Fruit fly (Drosophila melanogaster) whole organism, prepupa: ENCODE results near the gene Noa36.
A peak's percentile ranks its signal among the peaks of the same experiment; 100 is the strongest.

ENCODE experiments used
- Blimp-1 ChIP-seq: fragments of 200-800 bp; sonication (Bioruptor generic); optimal IDR thresholded peaks from 3 replicates; lab custom pipeline; 2017; ENCODE audit warnings: missing biosample characterization, missing genetic modification characterization, mild to moderate bottlenecking, moderate library complexity, missing genetic modification reagents
- CG10631 ChIP-seq: fragments of 200-800 bp; sonication (Bioruptor generic); optimal IDR thresholded peaks from 2 replicates; lab custom pipeline; 2016; ENCODE audit warnings: missing biosample characterization, missing genetic modification characterization
- CG10669 ChIP-seq: fragments of 200-800 bp; sonication (Bioruptor generic); optimal IDR thresholded peaks from 3 replicates; lab custom pipeline; 2018; ENCODE audit warnings: missing biosample characterization, mild to moderate bottlenecking, missing genetic modification characterization, moderate library complexity
- CG11294 ChIP-seq: fragments of 200-800 bp; sonication (Bioruptor generic); IDR thresholded peaks from 2 replicates; pipeline ENCODE4 v1.3.6; 2022; ENCODE audit warnings: missing biosample characterization, missing genetic modification characterization
- CG11762 ChIP-seq: fragments of 200-800 bp; sonication (Bioruptor generic); optimal IDR thresholded peaks from 3 replicates; lab custom pipeline; 2016; ENCODE audit warnings: missing biosample characterization, missing genetic modification characterization; ENCODE audit not compliant: insufficient read depth
- CG11902 ChIP-seq: fragments of 200-800 bp; sonication (Bioruptor generic); optimal IDR thresholded peaks from 3 replicates; lab custom pipeline; 2016; ENCODE audit warnings: missing biosample characterization, missing genetic modification characterization
- CG15336 ChIP-seq: fragments of 200-800 bp; sonication (Bioruptor generic); IDR thresholded peaks from 2 replicates; pipeline ENCODE4 v1.3.6; 2022; ENCODE audit warnings: missing biosample characterization, missing genetic modification characterization
- CG1621 ChIP-seq: fragments of 200-800 bp; sonication (Bioruptor generic); optimal IDR thresholded peaks from 3 replicates; lab custom pipeline; 2018; ENCODE audit warnings: missing biosample characterization, mild to moderate bottlenecking, missing genetic modification characterization
- CG16779 ChIP-seq: fragments of 200-800 bp; sonication (Bioruptor generic); optimal IDR thresholded peaks from 3 replicates; lab custom pipeline; 2017; ENCODE audit warnings: missing biosample characterization, mild to moderate bottlenecking, missing genetic modification characterization
- CG3032 ChIP-seq: fragments of 200-800 bp; optimal IDR thresholded peaks from 2 replicates; lab custom pipeline; 2019; ENCODE audit warnings: missing biosample characterization, mild to moderate bottlenecking, missing genetic modification characterization, moderate library complexity
- CG31627 ChIP-seq: fragments of 200-800 bp; sonication (Bioruptor generic); optimal IDR thresholded peaks from 3 replicates; lab custom pipeline; 2016; ENCODE audit warnings: missing biosample characterization, missing genetic modification characterization
- CG32006 ChIP-seq: fragments of 200-800 bp; sonication (Bioruptor generic); optimal IDR thresholded peaks from 3 replicates; lab custom pipeline; 2017; ENCODE audit warnings: missing biosample characterization, mild to moderate bottlenecking, missing genetic modification characterization
- CG34406 ChIP-seq: fragments of 200-800 bp; sonication (Bioruptor generic); optimal IDR thresholded peaks from 3 replicates; lab custom pipeline; 2016; ENCODE audit warnings: missing biosample characterization, missing genetic modification characterization
- CG3919 ChIP-seq: fragments of 200-800 bp; sonication (Bioruptor generic); optimal IDR thresholded peaks from 3 replicates; lab custom pipeline; 2016; ENCODE audit warnings: missing biosample characterization, missing genetic modification characterization
- CG4318 ChIP-seq: fragments of 200-800 bp; sonication (Bioruptor generic); optimal IDR thresholded peaks from 3 replicates; lab custom pipeline; 2017; ENCODE audit warnings: missing biosample characterization, mild to moderate bottlenecking, missing genetic modification characterization
- CG6163 ChIP-seq: fragments of 200-800 bp; sonication (Bioruptor generic); IDR thresholded peaks from 3 replicates; pipeline ENCODE4 v1.3.6; 2022; ENCODE audit warnings: missing biosample characterization, missing genetic modification characterization
- CG6792 ChIP-seq: fragments of 200-800 bp; sonication (Bioruptor generic); optimal IDR thresholded peaks from 3 replicates; lab custom pipeline; 2016; ENCODE audit warnings: missing biosample characterization, missing genetic modification characterization
- CG6808 ChIP-seq: fragments of 200-800 bp; sonication (Bioruptor generic); optimal IDR thresholded peaks from 3 replicates; lab custom pipeline; 2017; ENCODE audit warnings: missing biosample characterization, missing genetic modification characterization, mild to moderate bottlenecking, moderate library complexity, missing genetic modification reagents
- CG8119 ChIP-seq: fragments of 200-800 bp; sonication (Bioruptor generic); IDR thresholded peaks from 3 replicates; pipeline ENCODE4 v1.3.6; 2022; ENCODE audit warnings: missing biosample characterization, missing genetic modification characterization
- CG8319 ChIP-seq: fragments of 200-800 bp; sonication (Bioruptor generic); optimal IDR thresholded peaks from 3 replicates; lab custom pipeline; 2016; ENCODE audit warnings: missing biosample characterization, missing genetic modification characterization
- CG8632 ChIP-seq: fragments of 200-800 bp; sonication (Bioruptor generic); optimal IDR thresholded peaks from 3 replicates; lab custom pipeline; 2016; ENCODE audit warnings: missing biosample characterization, missing genetic modification characterization
- Eip75B ChIP-seq: fragments of 200-800 bp; sonication (Bioruptor generic); optimal IDR thresholded peaks from 3 replicates; lab custom pipeline; 2016; ENCODE audit warnings: missing biosample characterization, missing genetic modification characterization
- Eip78C ChIP-seq: fragments of 200-800 bp; sonication (Bioruptor generic); peaks from one replicate; lab custom pipeline; 2016; ENCODE audit warnings: missing biosample characterization, missing genetic modification characterization
- Eip93F ChIP-seq: fragments of 200-800 bp; sonication (Bioruptor generic); optimal IDR thresholded peaks from 2 replicates; lab custom pipeline; 2016; ENCODE audit warnings: missing biosample characterization, mild to moderate bottlenecking, missing genetic modification characterization
- Ets21C ChIP-seq: fragments of 200-800 bp; sonication (Bioruptor generic); optimal IDR thresholded peaks from 3 replicates; lab custom pipeline; 2016; ENCODE audit warnings: missing biosample characterization, missing genetic modification characterization
- Ets96B ChIP-seq: fragments of 200-800 bp; optimal IDR thresholded peaks from 2 replicates; lab custom pipeline; 2019; ENCODE audit warnings: missing biosample characterization, mild to moderate bottlenecking, missing genetic modification characterization, moderate library complexity
- Gug ChIP-seq: fragments of 200-800 bp; sonication (Bioruptor generic); IDR thresholded peaks from 2 replicates; pipeline ENCODE4 v1.3.6; 2022; ENCODE audit warnings: missing biosample characterization, missing genetic modification characterization
- Hr38 ChIP-seq: sonication (Bioruptor generic); optimal IDR thresholded peaks from 2 replicates; lab custom pipeline; 2016; ENCODE audit warnings: missing biosample characterization, missing genetic modification characterization
- Hr39 ChIP-seq: fragments of 200-800 bp; sonication (Bioruptor generic); optimal IDR thresholded peaks from 2 replicates; lab custom pipeline; 2016; ENCODE audit warnings: missing biosample characterization, missing genetic modification characterization
- Hr4 ChIP-seq: fragments of 200-800 bp; sonication (Bioruptor generic); optimal IDR thresholded peaks from 3 replicates; lab custom pipeline; 2016; ENCODE audit warnings: missing biosample characterization, missing genetic modification characterization
- Lpt ChIP-seq: fragments of 200-800 bp; sonication (Bioruptor generic); optimal IDR thresholded peaks from 3 replicates; lab custom pipeline; 2016; ENCODE audit warnings: missing biosample characterization, missing genetic modification characterization
- Met ChIP-seq: fragments of 200-800 bp; sonication (Bioruptor generic); optimal IDR thresholded peaks from 3 replicates; lab custom pipeline; 2016; ENCODE audit warnings: missing biosample characterization, missing genetic modification characterization
- Smox ChIP-seq: fragments of 200-800 bp; sonication (Bioruptor generic); optimal IDR thresholded peaks from 3 replicates; lab custom pipeline; 2016; ENCODE audit warnings: missing biosample characterization, missing genetic modification characterization
- Sox102F ChIP-seq: fragments of 200-800 bp; sonication (Bioruptor generic); optimal IDR thresholded peaks from 2 replicates; lab custom pipeline; 2016; ENCODE audit warnings: missing biosample characterization, mild to moderate bottlenecking, missing genetic modification characterization
- Sox14 ChIP-seq: fragments of 200-800 bp; sonication (Bioruptor generic); optimal IDR thresholded peaks from 3 replicates; lab custom pipeline; 2016; ENCODE audit warnings: missing biosample characterization, missing genetic modification characterization
- Sox15 ChIP-seq: fragments of 200-800 bp; sonication (Bioruptor generic); optimal IDR thresholded peaks from 3 replicates; lab custom pipeline; 2016; ENCODE audit warnings: missing biosample characterization, missing genetic modification characterization
- achi ChIP-seq: fragments of 200-800 bp; sonication (Bioruptor generic); optimal IDR thresholded peaks from 3 replicates; lab custom pipeline; 2016; ENCODE audit warnings: missing biosample characterization, missing genetic modification characterization
- cyc ChIP-seq: fragments of 200-800 bp; sonication (Bioruptor generic); optimal IDR thresholded peaks from 3 replicates; lab custom pipeline; 2016; ENCODE audit warnings: missing biosample characterization, missing genetic modification characterization
- dsx ChIP-seq: fragments of 200-800 bp; optimal IDR thresholded peaks from 3 replicates; lab custom pipeline; 2019; ENCODE audit warnings: missing biosample characterization, mild to moderate bottlenecking, missing genetic modification characterization, moderate library complexity; ENCODE audit not compliant: poor library complexity, severe bottlenecking
- eg ChIP-seq: fragments of 200-800 bp; sonication (Bioruptor generic); IDR thresholded peaks from 3 replicates; pipeline ENCODE4 v1.3.6; 2022; ENCODE audit warnings: missing biosample characterization, missing genetic modification characterization
- esn ChIP-seq: fragments of 200-800 bp; sonication (Bioruptor generic); optimal IDR thresholded peaks from 2 replicates; lab custom pipeline; 2016; ENCODE audit warnings: missing biosample characterization, mild to moderate bottlenecking, missing genetic modification characterization, moderate library complexity
- fd59A ChIP-seq: fragments of 200-800 bp; sonication (Bioruptor generic); optimal IDR thresholded peaks from 2 replicates; lab custom pipeline; 2017; ENCODE audit warnings: missing biosample characterization, mild to moderate bottlenecking, missing genetic modification characterization, missing genetic modification reagents
- fkh ChIP-seq: fragments of 200-800 bp; sonication (Bioruptor generic); optimal IDR thresholded peaks from 3 replicates; lab custom pipeline; 2017; ENCODE audit warnings: missing biosample characterization, mild to moderate bottlenecking, missing genetic modification characterization, moderate library complexity
- lz ChIP-seq: fragments of 200-800 bp; sonication (Bioruptor generic); optimal IDR thresholded peaks from 3 replicates; lab custom pipeline; 2016; ENCODE audit warnings: missing biosample characterization, missing genetic modification characterization
- pdm3 ChIP-seq: fragments of 200-800 bp; sonication (Bioruptor generic); optimal IDR thresholded peaks from 3 replicates; lab custom pipeline; 2016; ENCODE audit warnings: missing biosample characterization, missing genetic modification characterization
- salr ChIP-seq, 2 experiments: fragments of 200-800 bp; sonication (Bioruptor generic); optimal IDR thresholded peaks; 3 replicates each; lab custom pipeline; 2016 to 2018; ENCODE audit warnings: missing biosample characterization in 2 of 2, missing genetic modification characterization in 2 of 2, mild to moderate bottlenecking in 1 of 2
- spab ChIP-seq: fragments of 200-800 bp; sonication (Bioruptor generic); optimal IDR thresholded peaks from 2 replicates; lab custom pipeline; 2017; ENCODE audit warnings: missing biosample characterization, mild to moderate bottlenecking, missing genetic modification characterization, missing genetic modification reagents
- ss ChIP-seq, 2 experiments: fragments of 200-800 bp; sonication (Bioruptor generic); optimal IDR thresholded peaks; 2 replicates in 1 of 2; 3 replicates in 1 of 2; lab custom pipeline; 2017 to 2018; ENCODE audit warnings: mild to moderate bottlenecking in 2 of 2, missing biosample characterization in 2 of 2, missing genetic modification characterization in 2 of 2, moderate library complexity in 1 of 2
- svp ChIP-seq: fragments of 200-800 bp; sonication (Bioruptor generic); peaks from one replicate; lab custom pipeline; 2016; ENCODE audit warnings: missing biosample characterization, missing genetic modification characterization
- topi ChIP-seq: fragments of 200-800 bp; sonication (Bioruptor generic); optimal IDR thresholded peaks from 3 replicates; lab custom pipeline; 2016; ENCODE audit warnings: missing biosample characterization, missing genetic modification characterization

The Noa36 gene

DNA sequence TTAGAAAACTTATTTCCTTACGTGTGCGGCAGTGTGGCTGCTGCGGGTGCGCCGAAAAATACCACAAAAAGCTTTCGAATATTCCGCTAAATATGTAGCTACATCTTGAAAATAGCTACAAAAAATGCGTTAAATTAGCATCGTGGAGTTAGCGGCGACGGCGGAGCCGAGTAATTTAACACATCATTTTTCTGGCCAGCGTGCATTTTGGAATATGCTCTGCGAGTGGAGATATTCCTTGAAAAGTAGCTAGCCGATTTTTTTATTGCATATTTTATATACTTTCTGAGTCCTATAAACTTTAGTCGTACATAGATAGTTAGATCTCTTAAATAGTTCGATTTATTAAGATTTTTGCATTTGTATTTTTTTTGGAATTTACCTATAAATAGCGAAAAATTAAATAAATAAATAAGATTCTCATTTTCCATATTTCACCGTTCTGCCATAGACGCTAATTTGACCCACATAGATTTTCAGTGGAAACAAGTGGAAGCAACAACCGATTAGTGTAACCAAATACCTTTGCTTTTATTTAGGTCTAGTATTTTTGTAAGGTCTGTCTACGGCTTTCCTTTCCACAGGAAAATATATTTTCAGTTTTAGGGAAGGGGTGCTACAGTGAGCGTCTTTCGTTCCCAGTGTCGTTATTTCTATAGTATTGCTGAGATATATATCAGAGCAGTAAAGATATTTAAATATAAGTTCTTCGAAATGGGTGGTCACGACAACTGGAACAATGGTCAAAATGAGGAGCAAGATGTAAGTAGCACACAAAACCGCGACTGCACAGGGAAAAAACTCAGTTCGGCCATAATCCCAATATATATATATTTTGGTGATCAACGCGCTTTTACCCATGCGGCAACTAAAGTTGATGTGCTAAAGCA, at the start of gene Noa36, which contains the start of gene Hrb98DE:
TSS of gene Noa36 (minus strand) at position 51 of the 890 bp plus-strand sequence.
TSS of gene Hrb98DE (plus strand) at position 597 of the 890 bp plus-strand sequence.
- TF ChIP-seq CG15336 (no peak), Sox102F (GFP tag; lab: Kevin White, UChicago) (no peak), Met (GFP tag; lab: Kevin White, UChicago) (peak; percentile 45), cyc (peak; percentile 29), spab (no peak), CG3919 (GFP tag; lab: Kevin White, UChicago) (peak; percentile 44), Ets21C (GFP tag; lab: Kevin White, UChicago) (peak; percentile 48), CG16779 (tag; lab: Kevin White, UChicago) (no peak), svp (GFP tag; lab: Kevin White, UChicago) (no peak), pdm3 (no peak), CG10669 (GFP tag; lab: Kevin White, UChicago) (no peak), CG11294 (GFP tag; lab: Robert Waterston, UW) (no peak), topi (GFP tag; lab: Kevin White, UChicago) (peak; percentile 27), CG6792 (GFP tag; lab: Kevin White, UChicago) (no peak), esn (peak; percentile 34), CG8119 (GFP tag; lab: Robert Waterston, UW) (no peak), CG10631 (GFP tag; lab: Kevin White, UChicago) (peak; percentile 48), CG8632 (GFP tag; lab: Kevin White, UChicago) (no peak), Eip78C (GFP tag; lab: Kevin White, UChicago) (peak; percentile 36), Ets96B (tag; lab: Kevin White, UChicago) (no peak), Blimp-1 (peak; percentile 23), Lpt (GFP tag; lab: Kevin White, UChicago) (no peak), CG11762 (no peak), CG32006 (GFP tag; lab: Kevin White, UChicago) (no peak), Hr39 (GFP tag; lab: Kevin White, UChicago) (peak; percentile 47), eg (GFP tag; lab: Robert Waterston, UW) (peak; percentile 53; the same call in 2 of the 3 replicates), Sox14 (GFP tag; lab: Kevin White, UChicago) (peak; percentile 5), CG34406 (GFP tag; lab: Kevin White, UChicago) (no peak), Gug (0 out of 2 replicates have a peak, but pooled peaks have one; percentile 15), salr (GFP tag; optimal IDR thresholded peaks at IDR 0.05; lab: Kevin White, UChicago) (no peak), fkh (GFP tag; lab: Kevin White, UChicago) (peak; percentile 18), fd59A (GFP tag; lab: Kevin White, UChicago) (no peak), Eip75B (GFP tag; lab: Kevin White, UChicago) (peak; percentile 32), CG8319 (GFP tag; lab: Kevin White, UChicago) (no peak), Sox15 (peak; percentile 57), achi (GFP tag; lab: Kevin White, UChicago) (peak; percentile 19), CG4318 (GFP tag; lab: Kevin White, UChicago) (no peak), CG6808 (GFP tag; lab: Kevin White, UChicago) (peak; percentile 19), dsx (GFP tag; lab: Kevin White, UChicago) (no peak), CG3032 (tag; lab: Kevin White, UChicago) (peak; percentile 36), Smox (GFP tag; lab: Kevin White, UChicago) (peak; percentile 39), CG6163 (no peak), CG1621 (tag; lab: Kevin White, UChicago) (no peak), Hr4 (no peak), ss (GFP tag; optimal IDR thresholded peaks at IDR 0.05; lab: Kevin White, UChicago) (no peak), CG11902 (GFP tag; lab: Kevin White, UChicago) (peak; percentile 41), Hr38 (no peak), lz (peak; percentile 11), Eip93F (no peak), CG31627 (GFP tag; lab: Kevin White, UChicago) (peak; percentile 58)
